Worm (Caenorhabditis elegans): ENCODE measurements around the gene pcp-2.

DNA sequence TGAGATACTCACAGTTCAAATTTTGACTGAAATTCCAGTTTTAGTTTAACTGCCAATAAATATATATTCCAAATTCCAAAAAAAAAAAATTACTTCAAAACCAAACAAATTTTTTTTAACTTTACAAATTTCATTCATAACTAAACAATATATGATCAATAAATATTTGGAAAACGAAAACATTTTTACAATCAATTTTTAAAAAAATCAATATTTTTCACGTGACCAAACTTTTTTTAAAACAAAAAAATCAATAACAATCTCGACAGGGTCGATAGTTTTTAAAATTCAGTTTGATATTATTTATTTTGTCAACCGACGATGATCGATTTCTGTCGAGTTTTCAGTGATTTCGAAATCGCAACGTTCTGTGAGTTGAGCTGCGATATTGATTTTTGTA, 14.8 kb downstream of the pcp-2 start, which contains the start of gene F23B2.7:
- TF ChIP-seq zip-5 (tag; optimal IDR thresholded peaks at IDR 0.05) (no peak), ceh-45 (GFP tag; IDR thresholded peaks at IDR 0.05) (no peak), nhr-11 (tag; optimal IDR thresholded peaks at IDR 0.05) (no peak), Y22D7AL.16 (tag; optimal IDR thresholded peaks at IDR 0.05) (no peak)

Data from whole organism, late embryonic.